Worm (Caenorhabditis elegans) whole organism, young adult: ENCODE data around the gene F56A11.4.

Source experiments
- Y56A3A.18 ChIP-seq: fragments of 200-800 bp; sonication (Bioruptor generic); IDR thresholded peaks from 2 replicates; pipeline ENCODE4 v1.3.6; 2022; ENCODE audit warnings: missing genetic modification reagents, missing genetic modification characterization, missing compliant biosample characterization
- dpl-1 ChIP-seq: fragments of 150-350 bp; optimal IDR thresholded peaks from 2 replicates; lab custom pipeline; 2014; ENCODE audit warnings: missing biosample characterization, missing genetic modification reagents, missing genetic modification characterization
- madf-3 ChIP-seq: fragments of 200-800 bp; sonication (Bioruptor generic); IDR thresholded peaks from 2 replicates; pipeline ENCODE4 v1.3.6; 2022; ENCODE audit warnings: missing genetic modification reagents, missing genetic modification characterization, missing compliant biosample characterization
- nhr-120 ChIP-seq: fragments of 200-800 bp; sonication (Bioruptor generic); IDR thresholded peaks from 2 replicates; pipeline ENCODE4 v1.3.6; 2022; ENCODE audit warnings: missing genetic modification characterization, missing compliant biosample characterization
- nhr-179 ChIP-seq: sonication (generic microtip); optimal IDR thresholded peaks from 2 replicates; lab custom pipeline; 2016; ENCODE audit warnings: mild to moderate bottlenecking, missing genetic modification characterization, missing compliant biosample characterization
- nhr-80 ChIP-seq: sonication (generic microtip); optimal IDR thresholded peaks from 2 replicates; lab custom pipeline; 2016; ENCODE audit warnings: missing genetic modification characterization, missing compliant biosample characterization
- snpc-4 ChIP-seq, 5 experiments: fragments of 150-350 bp in 1 of 5; sonication (generic microtip) in 4 of 5; optimal IDR thresholded peaks; 2 replicates each; lab custom pipeline; 2014 to 2018; ENCODE audit warnings: missing genetic modification characterization in 5 of 5, missing biosample characterization in 3 of 5, antibody characterized with exemption in 2 of 5, mild to moderate bottlenecking in 2 of 5, missing compliant biosample characterization in 2 of 5, missing genotype in 2 of 5, moderate library complexity in 2 of 5, missing genetic modification reagents in 1 of 5
- unc-62 ChIP-seq: fragments of 150-350 bp; optimal IDR thresholded peaks from 2 replicates; lab custom pipeline; 2014; ENCODE audit warnings: missing biosample characterization, missing genetic modification reagents, missing genetic modification characterization

ce11 chrIV:560780-561179 lies 12.7 kb downstream of the F56A11.4 start:
- no peak for TF ChIP-seq nhr-80 (tag; lab: Kevin White, UChicago)
- no peak for TF ChIP-seq dpl-1 (GFP tag; lab: Kevin White, UChicago)
- TF ChIP-seq unc-62 (GFP tag; lab: Kevin White, UChicago), result no peak
- TF ChIP-seq nhr-120 (GFP tag; lab: Robert Waterston, UW), result no peak
- no peak for TF ChIP-seq Y56A3A.18
- no peak for TF ChIP-seq nhr-179 (tag; lab: Kevin White, UChicago)
- TF ChIP-seq madf-3, result no peak
- TF ChIP-seq snpc-4 (GFP tag; optimal IDR thresholded peaks at IDR 0.05; lab: Kevin White, UChicago), result no peak
- no peak for TF ChIP-seq snpc-4 (tag; optimal IDR thresholded peaks at IDR 0.05; lab: Kevin White, UChicago)
